Worm (Caenorhabditis elegans): ENCODE measurements around the gene hst-6.

hst-6 gene

DNA sequence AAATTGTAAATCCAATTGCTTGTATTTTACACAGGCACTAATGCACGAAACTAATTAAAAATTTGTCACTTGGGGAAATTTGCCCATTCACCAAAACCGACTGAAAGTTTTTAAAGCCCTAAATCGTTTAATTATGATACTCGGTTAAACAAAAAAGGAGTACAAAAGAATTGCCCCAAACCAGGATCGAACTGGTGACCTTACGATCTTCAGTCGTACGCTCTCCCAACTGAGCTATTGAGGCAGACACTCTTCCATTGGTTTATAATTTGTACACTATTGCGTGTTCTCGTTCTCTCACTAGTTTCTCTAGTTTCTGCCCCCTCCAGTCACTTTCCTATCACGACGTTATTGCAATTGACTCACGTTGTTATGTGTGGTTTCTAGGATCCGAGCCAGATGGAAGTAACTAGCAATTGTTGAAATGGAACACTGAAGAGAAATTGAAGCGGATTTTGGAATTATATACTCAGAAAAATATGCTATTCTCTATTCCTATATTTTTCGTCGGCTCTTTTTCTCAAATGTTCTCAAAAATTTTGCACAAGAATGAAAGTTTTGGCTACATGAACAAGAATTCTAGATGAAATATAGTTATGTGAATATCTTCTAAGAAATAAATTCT lies 44.0 kb downstream of the hst-6 start (continued):
- TF ChIP-seq lsl-1 (GFP tag; optimal IDR thresholded peaks at IDR 0.05) (no peak), lin-26 (GFP tag; IDR thresholded peaks at IDR 0.05) (peak; percentile 85), lin-40 (tag; optimal IDR thresholded peaks at IDR 0.05) (peak; percentile 63), nhr-120 (GFP tag; IDR thresholded peaks at IDR 0.05) (0 out of 2 replicates have a peak, but pooled peaks have one; percentile 36), T26A5.8 (tag; optimal IDR thresholded peaks at IDR 0.05) (peak; percentile 32), lin-35 (GFP tag; optimal IDR thresholded peaks at IDR 0.05) (peak in 1 of 3 experiments; percentile 57), B0336.3 (GFP tag; IDR thresholded peaks at IDR 0.05) (no peak), ztf-6 (GFP tag; IDR thresholded peaks at IDR 0.05) (no peak), rpc-1 (optimal IDR thresholded peaks at IDR 0.05) (peak; percentile 96), rpc-1 (tag; optimal IDR thresholded peaks at IDR 0.05) (peak; percentile 87), akir-1 (GFP tag; optimal IDR thresholded peaks at IDR 0.05) (no peak), B0035.1 (tag; optimal IDR thresholded peaks at IDR 0.05) (no peak), aptf-2 (GFP tag; conservative IDR thresholded peaks at IDR 0.05) (peak; percentile 50; the same call in 1 of the 2 replicates), nhr-80 (tag; optimal IDR thresholded peaks at IDR 0.05) (peak; percentile 23), B0261.1 (tag; optimal IDR thresholded peaks at IDR 0.05) (peak; percentile 93), D2030.7 (GFP tag; IDR thresholded peaks at IDR 0.05) (no peak; the same call in 1 of the 2 replicates), Y95B8A.8 (GFP tag; IDR thresholded peaks at IDR 0.05) (no peak), ceh-40 (GFP tag; IDR thresholded peaks at IDR 0.05) (peak; percentile 79), attf-5 (GFP tag; optimal IDR thresholded peaks at IDR 0.05) (peak; percentile 17), atf-7 (tag; optimal IDR thresholded peaks at IDR 0.05) (peak; percentile 56), madf-8 (GFP tag; conservative IDR thresholded peaks at IDR 0.05) (no peak), chd-7 (tag; optimal IDR thresholded peaks at IDR 0.05) (no peak), F33H1.4 (GFP tag; IDR thresholded peaks at IDR 0.05) (0 out of 2 replicates have a peak, but pooled peaks have one; percentile 26), F22D6.2 (tag; optimal IDR thresholded peaks at IDR 0.05) (no peak), nhr-90 (tag; optimal IDR thresholded peaks at IDR 0.05) (no peak), snpc-1.3 (tag; optimal IDR thresholded peaks at IDR 0.05; ENCODE audit: insufficient read depth) (peak; percentile 71), F39B2.1 (GFP tag; IDR thresholded peaks at IDR 0.05) (no peak), attf-3 (GFP tag; conservative IDR thresholded peaks at IDR 0.05) (no peak), egl-44 (GFP tag; IDR thresholded peaks at IDR 0.05) (peak; percentile 64; the same call in 1 of the 2 replicates), ceh-58 (GFP tag; IDR thresholded peaks at IDR 0.05) (no peak), ceh-27 (GFP tag; optimal IDR thresholded peaks at IDR 0.05) (peak; percentile 54), sdz-38 (tag; optimal IDR thresholded peaks at IDR 0.05) (no peak)

DNA sequence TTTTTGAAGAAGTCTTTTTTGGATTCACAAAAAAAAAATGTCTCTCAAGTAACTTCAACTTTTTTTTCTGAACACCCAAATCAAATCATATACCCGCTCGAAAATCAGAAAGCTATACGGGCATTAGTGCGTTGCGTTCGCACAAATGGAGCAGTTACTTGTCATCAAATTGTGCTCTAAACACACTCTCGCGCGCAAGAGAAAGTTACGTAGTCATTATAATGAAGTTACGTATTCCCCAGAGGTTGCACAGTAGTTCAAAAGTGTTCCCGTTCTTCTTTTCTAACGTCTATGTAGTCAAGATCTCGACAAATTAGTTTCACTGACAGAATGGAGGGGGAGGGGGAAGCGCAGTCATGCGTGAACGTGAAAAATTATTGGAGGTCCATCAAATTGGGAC lies 46.2 kb downstream of the hst-6 start:
- no peak for TF ChIP-seq ceh-40 (GFP tag; IDR thresholded peaks at IDR 0.05)
- TF ChIP-seq lin-54 (GFP tag; optimal IDR thresholded peaks at IDR 0.05), result no peak
- TF ChIP-seq Y79H2A.3 (GFP tag; conservative IDR thresholded peaks at IDR 0.05), result no peak
- no peak for TF ChIP-seq C17E4.6 (GFP tag; IDR thresholded peaks at IDR 0.05)
- no peak for TF ChIP-seq madf-10 (tag; optimal IDR thresholded peaks at IDR 0.05)
- no peak for TF ChIP-seq nfya-1 (tag; optimal IDR thresholded peaks at IDR 0.05; ENCODE audit: borderline replicate concordance, insufficient read depth)
- no peak for TF ChIP-seq pbrm-1 (GFP tag; IDR thresholded peaks at IDR 0.05)
- TF ChIP-seq nhr-80 (tag; optimal IDR thresholded peaks at IDR 0.05), result no peak

Data from whole organism, young adult.